Worm (Caenorhabditis elegans) whole organism, L4/young adult: ENCODE measurements around the gene W03C9.1.

Experiments
- W03F9.2 ChIP-seq: fragments of 150-350 bp; optimal IDR thresholded peaks from 2 replicates; lab custom pipeline; 2014; ENCODE audit warnings: missing biosample characterization, missing genetic modification characterization
- dao-5 ChIP-seq: sonication (generic microtip); optimal IDR thresholded peaks from 2 replicates; lab custom pipeline; 2016; ENCODE audit warnings: missing genotype, missing genetic modification characterization, moderate library complexity, missing compliant biosample characterization
- him-1 ChIP-seq: sonication (generic microtip); optimal IDR thresholded peaks from 2 replicates; lab custom pipeline; 2016; ENCODE audit warnings: missing genotype, missing genetic modification reagents, missing genetic modification characterization, missing compliant biosample characterization

The W03C9.1 gene

ce11 chrII:11962083-11962482, at the start of gene W03C9.1, which contains the start of gene W03C9.2:
W03C9.1 (minus strand) TSS chrII:11962128.
W03C9.2 (plus strand) TSS chrII:11962368.
- no peak for TF ChIP-seq him-1 (tag; lab: Kevin White, UChicago)
- no peak for TF ChIP-seq dao-5 (tag; lab: Kevin White, UChicago)
- TF ChIP-seq W03F9.2, result no peak

- TF ChIP-seq W03F9.2, result no peak
- TF ChIP-seq him-1 (tag; lab: Kevin White, UChicago), result no peak
- TF ChIP-seq dao-5 (tag; lab: Kevin White, UChicago), result no peak
Measured at ce11 chrII:12008772-12009171, 46.8 kb upstream of the W03C9.1 start, which contains the start of gene glb-29. glb-29 (plus strand) TSS chrII:12009072.

- TF ChIP-seq W03F9.2, result peak; percentile 70
- no peak for TF ChIP-seq dao-5 (tag; lab: Kevin White, UChicago)
- TF ChIP-seq him-1 (tag; lab: Kevin White, UChicago), result no peak
Measured at ce11 chrII:12006575-12007098, 44.7 kb upstream of the W03C9.1 start, which contains the start of gene mcm-2. mcm-2 (minus strand) TSS chrII:12006625.

ce11 chrII:12005981-12006380, 44.1 kb upstream of the W03C9.1 start:
- no peak for TF ChIP-seq W03F9.2
- TF ChIP-seq him-1 (tag; lab: Kevin White, UChicago), result no peak
- TF ChIP-seq dao-5 (tag; lab: Kevin White, UChicago), result no peak

- TF ChIP-seq dao-5 (tag; lab: Kevin White, UChicago) (no peak), W03F9.2 (no peak), him-1 (tag; lab: Kevin White, UChicago) (no peak)
Measured at ce11 chrII:11998903-11999302, 37.0 kb upstream of the W03C9.1 start, which contains the start of gene Y17G7B.23. Y17G7B.23 (plus strand) TSS chrII:11999203.

ce11 chrII:11994940-11995339, 33.0 kb upstream of the W03C9.1 start:
- TF ChIP-seq him-1 (tag; lab: Kevin White, UChicago), result no peak
- no peak for TF ChIP-seq dao-5 (tag; lab: Kevin White, UChicago)
- TF ChIP-seq W03F9.2, result no peak

- TF ChIP-seq him-1 (tag; lab: Kevin White, UChicago) (no peak), dao-5 (tag; lab: Kevin White, UChicago) (no peak), W03F9.2 (no peak)
Measured at ce11 chrII:11992701-11993100, 30.8 kb upstream of the W03C9.1 start, which contains the start of gene dhps-1. dhps-1 (plus strand) TSS chrII:11993001.

ce11 chrII:11988724-11989123, 26.8 kb upstream of the W03C9.1 start, which contains the start of gene Y17G7B.3:
Y17G7B.3 (plus strand) TSS chrII:11989024.
- no peak for TF ChIP-seq dao-5 (tag; lab: Kevin White, UChicago)
- no peak for TF ChIP-seq W03F9.2
- TF ChIP-seq him-1 (tag; lab: Kevin White, UChicago), result no peak

ce11 chrII:11980110-11980509, 18.2 kb upstream of the W03C9.1 start:
- TF ChIP-seq dao-5 (tag; lab: Kevin White, UChicago), result no peak
- peak; percentile 93 for TF ChIP-seq W03F9.2
- peak; percentile 72 for TF ChIP-seq him-1 (tag; lab: Kevin White, UChicago)

- TF ChIP-seq him-1 (tag; lab: Kevin White, UChicago) (no peak), W03F9.2 (no peak), dao-5 (tag; lab: Kevin White, UChicago) (no peak)
Measured at ce11 chrII:11979449-11980095, 17.6 kb upstream of the W03C9.1 start, which contains the start of the genes ash-2 and Y17G7B.20. ash-2 (plus strand) TSS chrII:11979838. Y17G7B.20 (minus strand) TSS chrII:11979844.

ce11 chrII:11978920-11979319, 17.0 kb upstream of the W03C9.1 start:
- TF ChIP-seq W03F9.2 (no peak), him-1 (tag; lab: Kevin White, UChicago) (no peak), dao-5 (tag; lab: Kevin White, UChicago) (no peak)

- TF ChIP-seq dao-5 (tag; lab: Kevin White, UChicago), result no peak
Measured at ce11 chrII:11978478-11978877, 16.6 kb upstream of the W03C9.1 start.

- TF ChIP-seq W03F9.2, result no peak
Measured at ce11 chrII:11977363-11977762, 15.4 kb upstream of the W03C9.1 start, which contains the start of gene Y17G7B.21. Y17G7B.21 (minus strand) TSS chrII:11977661.

ce11 chrII:11976727-11977259, 14.9 kb upstream of the W03C9.1 start:
- TF ChIP-seq him-1 (tag; lab: Kevin White, UChicago) (no peak), W03F9.2 (no peak), dao-5 (tag; lab: Kevin White, UChicago) (no peak)
